Worm (Caenorhabditis elegans) whole organism, young adult: ENCODE results near the gene mec-14.

Experiments
- B0035.1 ChIP-seq: sonication (generic microtip); optimal IDR thresholded peaks from 2 replicates; lab custom pipeline; 2016; ENCODE audit warnings: missing genetic modification characterization, mild to moderate bottlenecking, missing compliant biosample characterization, missing genotype, missing genetic modification reagents
- B0261.1 ChIP-seq: sonication (generic microtip); optimal IDR thresholded peaks from 2 replicates; lab custom pipeline; 2016; ENCODE audit warnings: mild to moderate bottlenecking, missing genetic modification characterization, moderate library complexity, missing compliant biosample characterization
- D2030.7 ChIP-seq: fragments of 200-800 bp; sonication (Bioruptor generic); IDR thresholded peaks from 2 replicates; pipeline ENCODE4 v1.3.6; 2022; ENCODE audit warnings: missing genetic modification reagents, missing genetic modification characterization, missing compliant biosample characterization
- F10E7.11 ChIP-seq: sonication (generic microtip); optimal IDR thresholded peaks from 2 replicates; lab custom pipeline; 2017; ENCODE audit warnings: mild to moderate bottlenecking, missing genetic modification characterization, moderate library complexity, missing compliant biosample characterization
- F39B2.1 ChIP-seq: fragments of 200-800 bp; sonication (Bioruptor generic); IDR thresholded peaks from 2 replicates; pipeline ENCODE4 v1.3.6; 2022; ENCODE audit warnings: missing genetic modification reagents, missing genetic modification characterization, missing compliant biosample characterization
- F57A8.1 ChIP-seq: fragments of 200-800 bp; sonication (Bioruptor generic); optimal IDR thresholded peaks from 2 replicates; lab custom pipeline; 2018; ENCODE audit warnings: mild to moderate bottlenecking, missing genetic modification characterization, moderate library complexity, missing compliant biosample characterization
- T26A5.8 ChIP-seq: sonication (generic microtip); optimal IDR thresholded peaks from 2 replicates; lab custom pipeline; 2016; ENCODE audit warnings: missing genetic modification characterization, missing compliant biosample characterization
- Y95B8A.8 ChIP-seq: fragments of 200-800 bp; sonication (Bioruptor generic); IDR thresholded peaks from 2 replicates; pipeline ENCODE4 v1.3.6; 2022; ENCODE audit warnings: missing genetic modification reagents, missing genetic modification characterization, missing compliant biosample characterization
- ZK185.1 ChIP-seq: sonication (generic microtip); optimal IDR thresholded peaks from 2 replicates; lab custom pipeline; 2016; ENCODE audit warnings: mild to moderate bottlenecking, missing genetic modification characterization, missing compliant biosample characterization; ENCODE audit not compliant: poor library complexity, severe bottlenecking
- ama-1 ChIP-seq, 3 experiments: fragments of 150-350 bp in 1 of 3; sonication (generic microtip) in 2 of 3; optimal IDR thresholded peaks; 2 replicates each; lab custom pipeline; 2014 to 2018; ENCODE audit warnings: missing biosample characterization in 2 of 3, missing genetic modification characterization in 2 of 3, missing genetic modification reagents in 2 of 3
- attf-5 ChIP-seq: fragments of 200-800 bp; sonication (Bioruptor generic); optimal IDR thresholded peaks from 2 replicates; lab custom pipeline; 2018; ENCODE audit warnings: mild to moderate bottlenecking, missing genetic modification characterization, missing compliant biosample characterization
- attf-6 ChIP-seq: fragments of 200-800 bp; sonication (Bioruptor generic); IDR thresholded peaks from 2 replicates; pipeline ENCODE4 v1.3.6; 2022; ENCODE audit warnings: missing genetic modification reagents, missing genetic modification characterization, missing compliant biosample characterization
- bed-1 ChIP-seq: fragments of 200-800 bp; sonication (Bioruptor generic); IDR thresholded peaks from 2 replicates; pipeline ENCODE4 v1.3.6; 2022; ENCODE audit warnings: missing genetic modification reagents, missing genetic modification characterization, missing compliant biosample characterization
- bed-2 ChIP-seq: fragments of 200-800 bp; sonication (Bioruptor generic); IDR thresholded peaks from 2 replicates; pipeline ENCODE4 v1.3.6; 2022; ENCODE audit warnings: missing genetic modification reagents, missing genetic modification characterization, missing compliant biosample characterization
- ccch-3 ChIP-seq: fragments of 200-800 bp; sonication (Bioruptor generic); optimal IDR thresholded peaks from 2 replicates; lab custom pipeline; 2018; ENCODE audit warnings: mild to moderate bottlenecking, missing genetic modification characterization, missing compliant biosample characterization
- dpl-1 ChIP-seq: fragments of 150-350 bp; optimal IDR thresholded peaks from 2 replicates; lab custom pipeline; 2014; ENCODE audit warnings: missing biosample characterization, missing genetic modification reagents, missing genetic modification characterization
- egl-18 ChIP-seq: fragments of 200-800 bp; sonication (Bioruptor generic); IDR thresholded peaks from 2 replicates; pipeline ENCODE4 v1.3.6; 2022; ENCODE audit warnings: missing genetic modification reagents, missing genetic modification characterization, missing compliant biosample characterization
- hmg-1.2 ChIP-seq: fragments of 200-800 bp; sonication (Bioruptor generic); IDR thresholded peaks from 2 replicates; pipeline ENCODE4 v1.3.6; 2022; ENCODE audit warnings: missing genetic modification reagents, missing genetic modification characterization, missing compliant biosample characterization
- hrde-1 ChIP-seq: sonication (generic microtip); optimal IDR thresholded peaks from 2 replicates; lab custom pipeline; 2016; ENCODE audit warnings: missing genetic modification characterization, mild to moderate bottlenecking, missing compliant biosample characterization, moderate library complexity, missing genotype, missing genetic modification reagents, borderline replicate concordance
- hsf-1 ChIP-seq: fragments of 200-800 bp; sonication (Bioruptor generic); IDR thresholded peaks from 2 replicates; pipeline ENCODE4 v1.3.6; 2022; ENCODE audit warnings: missing genetic modification reagents, missing genetic modification characterization, missing compliant biosample characterization
- lag-1 ChIP-seq: fragments of 200-800 bp; sonication (Bioruptor generic); IDR thresholded peaks from 2 replicates; pipeline ENCODE4 v1.3.6; 2022; ENCODE audit warnings: missing genetic modification reagents, missing genetic modification characterization, missing compliant biosample characterization
- let-526 ChIP-seq: fragments of 200-800 bp; sonication (Bioruptor generic); IDR thresholded peaks from 2 replicates; pipeline ENCODE4 v1.3.6; 2022; ENCODE audit warnings: missing genetic modification reagents, missing genetic modification characterization, missing compliant biosample characterization
- let-607 ChIP-seq, 2 experiments: fragments of 200-800 bp in 1 of 2; sonication (Bioruptor generic) in 1 of 2; sonication (generic microtip) in 1 of 2; optimal IDR thresholded peaks; 2 replicates each; lab custom pipeline; 2016 to 2018; ENCODE audit warnings: mild to moderate bottlenecking in 2 of 2, missing compliant biosample characterization in 2 of 2, missing genetic modification characterization in 2 of 2, moderate library complexity in 2 of 2, missing genotype in 1 of 2
- lin-35 ChIP-seq, 3 experiments: fragments of 150-350 bp in 2 of 3; sonication (generic microtip) in 1 of 3; optimal IDR thresholded peaks; 2 replicates each; lab custom pipeline; 2014 to 2018; ENCODE audit warnings: missing biosample characterization in 3 of 3, missing genetic modification characterization in 3 of 3, missing genetic modification reagents in 3 of 3
- lir-1 ChIP-seq: fragments of 200-800 bp; sonication (Bioruptor generic); conservative IDR thresholded peaks from 2 replicates; pipeline ENCODE4 v1.3.6; 2022; ENCODE audit warnings: missing genetic modification reagents, missing genetic modification characterization, missing compliant biosample characterization
- lsy-27 ChIP-seq: sonication (generic microtip); optimal IDR thresholded peaks from 2 replicates; lab custom pipeline; 2017; ENCODE audit warnings: missing genetic modification characterization, mild to moderate bottlenecking, missing compliant biosample characterization, antibody characterized with exemption, missing genotype, borderline replicate concordance; ENCODE audit not compliant: insufficient read depth
- madf-10 ChIP-seq: sonication (generic microtip); optimal IDR thresholded peaks from 2 replicates; lab custom pipeline; 2016; ENCODE audit warnings: mild to moderate bottlenecking, missing genetic modification characterization, missing compliant biosample characterization
- madf-3 ChIP-seq: fragments of 200-800 bp; sonication (Bioruptor generic); IDR thresholded peaks from 2 replicates; pipeline ENCODE4 v1.3.6; 2022; ENCODE audit warnings: missing genetic modification reagents, missing genetic modification characterization, missing compliant biosample characterization
- madf-6 ChIP-seq: fragments of 200-800 bp; sonication (Bioruptor generic); IDR thresholded peaks from 2 replicates; pipeline ENCODE4 v1.3.6; 2022; ENCODE audit warnings: missing genetic modification reagents, missing genetic modification characterization, missing compliant biosample characterization
- madf-8 ChIP-seq: fragments of 200-800 bp; sonication (Bioruptor generic); conservative IDR thresholded peaks from 2 replicates; pipeline ENCODE4 v1.3.6; 2022; ENCODE audit warnings: missing genetic modification reagents, missing genetic modification characterization, missing compliant biosample characterization
- mcd-1 ChIP-seq: fragments of 200-800 bp; sonication (Bioruptor generic); IDR thresholded peaks from 2 replicates; pipeline ENCODE4 v1.3.6; 2022; ENCODE audit warnings: missing genetic modification reagents, missing genetic modification characterization, missing compliant biosample characterization
- mes-4 ChIP-seq: sonication (generic microtip); optimal IDR thresholded peaks from 2 replicates; lab custom pipeline; 2016; ENCODE audit warnings: missing genotype, missing genetic modification characterization, missing compliant biosample characterization
- mxl-1 ChIP-seq: sonication (generic microtip); optimal IDR thresholded peaks from 2 replicates; lab custom pipeline; 2016; ENCODE audit warnings: missing genetic modification characterization, missing compliant biosample characterization
- nfya-1 ChIP-seq: sonication (generic microtip); optimal IDR thresholded peaks from 2 replicates; lab custom pipeline; 2017; ENCODE audit warnings: antibody characterized with exemption, missing compliant biosample characterization, missing genetic modification characterization, borderline replicate concordance; ENCODE audit not compliant: insufficient read depth
- nfyb-1 ChIP-seq: fragments of 200-800 bp; sonication (Bioruptor generic); IDR thresholded peaks from 2 replicates; pipeline ENCODE4 v1.3.6; 2022; ENCODE audit warnings: missing genetic modification reagents, missing genetic modification characterization, missing compliant biosample characterization
- nhr-179 ChIP-seq: sonication (generic microtip); optimal IDR thresholded peaks from 2 replicates; lab custom pipeline; 2016; ENCODE audit warnings: mild to moderate bottlenecking, missing genetic modification characterization, missing compliant biosample characterization
- nhr-80 ChIP-seq: sonication (generic microtip); optimal IDR thresholded peaks from 2 replicates; lab custom pipeline; 2016; ENCODE audit warnings: missing genetic modification characterization, missing compliant biosample characterization
- nhr-90 ChIP-seq: sonication (generic microtip); optimal IDR thresholded peaks from 2 replicates; lab custom pipeline; 2016; ENCODE audit warnings: missing genotype, mild to moderate bottlenecking, missing genetic modification characterization, missing compliant biosample characterization
- pbrm-1 ChIP-seq: fragments of 200-800 bp; sonication (Bioruptor generic); IDR thresholded peaks from 2 replicates; pipeline ENCODE4 v1.3.6; 2022; ENCODE audit warnings: missing genetic modification reagents, missing genetic modification characterization, missing compliant biosample characterization
- repo-1 ChIP-seq: sonication (generic microtip); optimal IDR thresholded peaks from 2 replicates; lab custom pipeline; 2017; ENCODE audit warnings: mild to moderate bottlenecking, missing genetic modification characterization, missing compliant biosample characterization
- sdz-38 ChIP-seq: sonication (generic microtip); optimal IDR thresholded peaks from 2 replicates; lab custom pipeline; 2016; ENCODE audit warnings: missing genotype, missing genetic modification characterization, missing compliant biosample characterization
- sea-2 ChIP-seq: fragments of 200-800 bp; sonication (Bioruptor generic); IDR thresholded peaks from 2 replicates; pipeline ENCODE4 v1.3.6; 2022; ENCODE audit warnings: missing genetic modification characterization, missing compliant biosample characterization
- snpc-1.1 ChIP-seq: sonication (generic microtip); optimal IDR thresholded peaks from 2 replicates; lab custom pipeline; 2017; ENCODE audit warnings: missing genetic modification characterization, mild to moderate bottlenecking, missing compliant biosample characterization, antibody characterized with exemption, moderate library complexity, missing genotype, missing genetic modification reagents; ENCODE audit not compliant: insufficient read depth
- somi-1 ChIP-seq: fragments of 200-800 bp; sonication (Bioruptor generic); optimal IDR thresholded peaks from 2 replicates; lab custom pipeline; 2018; ENCODE audit warnings: mild to moderate bottlenecking, missing genetic modification characterization, missing compliant biosample characterization
- zfh-2 ChIP-seq: fragments of 200-800 bp; sonication (Bioruptor generic); conservative IDR thresholded peaks from 2 replicates; pipeline ENCODE4 v1.3.6; 2022; ENCODE audit warnings: missing genetic modification reagents, missing genetic modification characterization, missing compliant biosample characterization
- ztf-25 ChIP-seq: fragments of 200-800 bp; sonication (Bioruptor generic); IDR thresholded peaks from 2 replicates; pipeline ENCODE4 v1.3.6; 2022; ENCODE audit warnings: missing genetic modification reagents, missing genetic modification characterization, missing compliant biosample characterization
- ztf-26 ChIP-seq: sonication (generic microtip); optimal IDR thresholded peaks from 2 replicates; lab custom pipeline; 2017; ENCODE audit warnings: missing genetic modification characterization, missing compliant biosample characterization

mec-14 gene

ce11 chrIII:7162065-7162762 lies 30.6 kb downstream of the mec-14 start, which contains the start of the genes syf-2 and K04G7.1 (continued):
- TF ChIP-seq F57A8.1 (GFP tag; lab: Kevin White, UChicago): no peak
- TF ChIP-seq madf-10: peak; percentile 48
- TF ChIP-seq nhr-80 (tag; lab: Kevin White, UChicago): peak; percentile 68
- no peak for TF ChIP-seq mxl-1 (tag; lab: Kevin White, UChicago)
- no peak for TF ChIP-seq ama-1 (optimal IDR thresholded peaks at IDR 0.05; lab: Kevin White, UChicago)
- TF ChIP-seq ama-1 (GFP tag; optimal IDR thresholded peaks at IDR 0.05; lab: Kevin White, UChicago): no peak
- TF ChIP-seq Y95B8A.8 (GFP tag; lab: Robert Waterston, UW): peak; percentile 84; the same call in 1 of the 2 replicates
- TF ChIP-seq bed-2: no peak
- TF ChIP-seq hmg-1.2 (GFP tag; lab: Robert Waterston, UW): peak; percentile 73
- peak; percentile 97 for TF ChIP-seq attf-5 (GFP tag; lab: Kevin White, UChicago)
- peak; percentile 78 for TF ChIP-seq madf-6 (GFP tag; lab: Robert Waterston, UW)
- TF ChIP-seq madf-3 (GFP tag; lab: Robert Waterston, UW): peak; percentile 100
- TF ChIP-seq T26A5.8: no peak
- TF ChIP-seq madf-8: peak; percentile 31; the same call in 1 of the 2 replicates
- no peak for TF ChIP-seq F10E7.11 (tag; lab: Kevin White, UChicago)
- peak; percentile 64 for TF ChIP-seq ZK185.1 (tag; lab: Kevin White, UChicago)
- peak; percentile 51 for TF ChIP-seq ztf-26 (tag; lab: Kevin White, UChicago)
- peak; percentile 77 for TF ChIP-seq dpl-1 (GFP tag; lab: Kevin White, UChicago)
- TF ChIP-seq bed-1 (GFP tag; lab: Robert Waterston, UW): no peak
- TF ChIP-seq repo-1 (tag; lab: Kevin White, UChicago): peak; percentile 1
- TF ChIP-seq attf-6 (GFP tag; lab: Robert Waterston, UW): no peak
- TF ChIP-seq ztf-25 (GFP tag; lab: Robert Waterston, UW): no peak
- TF ChIP-seq hsf-1 (GFP tag; lab: Robert Waterston, UW): peak; percentile 62; the same call in 1 of the 2 replicates
- no peak for TF ChIP-seq nhr-90
- peak; percentile 89 for TF ChIP-seq pbrm-1 (GFP tag; lab: Robert Waterston, UW)
- peak; percentile 12 for TF ChIP-seq somi-1
- peak; percentile 93 for TF ChIP-seq mcd-1 (GFP tag; lab: Robert Waterston, UW)
- no peak for TF ChIP-seq ccch-3 (GFP tag; lab: Kevin White, UChicago)
- TF ChIP-seq hrde-1 (tag; lab: Kevin White, UChicago): peak; percentile 4
- no peak for TF ChIP-seq nhr-179 (tag; lab: Kevin White, UChicago)
- TF ChIP-seq lin-35 (GFP tag; optimal IDR thresholded peaks at IDR 0.05; lab: Kevin White, UChicago): peak; percentile 39 to 93 (median 45)
- no peak for TF ChIP-seq lsy-27 (tag; lab: Kevin White, UChicago)
- no peak for TF ChIP-seq F39B2.1 (GFP tag; lab: Robert Waterston, UW)
- no peak for TF ChIP-seq lag-1 (GFP tag; lab: Robert Waterston, UW)
- peak; percentile 65 to 78 for TF ChIP-seq let-607 (tag; optimal IDR thresholded peaks at IDR 0.05; lab: Kevin White, UChicago)
- TF ChIP-seq lir-1 (GFP tag; lab: Robert Waterston, UW): peak; percentile 85
- no peak for TF ChIP-seq mes-4
- peak; percentile 74 for TF ChIP-seq snpc-1.1 (tag; lab: Kevin White, UChicago)
- TF ChIP-seq nfyb-1 (GFP tag; lab: Robert Waterston, UW): peak; percentile 89
- TF ChIP-seq B0261.1 (tag; lab: Kevin White, UChicago): no peak
- TF ChIP-seq egl-18 (GFP tag; lab: Robert Waterston, UW): no peak
- TF ChIP-seq sdz-38: no peak
- TF ChIP-seq zfh-2 (GFP tag; lab: Robert Waterston, UW): peak; percentile 77
- peak; percentile 86 for TF ChIP-seq D2030.7 (GFP tag; lab: Robert Waterston, UW)
- TF ChIP-seq sea-2 (GFP tag; lab: Robert Waterston, UW): no peak
- TF ChIP-seq B0035.1 (tag; lab: Kevin White, UChicago): no peak
- TF ChIP-seq let-526: no peak
- no peak for TF ChIP-seq nfya-1
